Worm (Caenorhabditis elegans) whole organism, late embryonic: ENCODE results near the gene cest-17.

Experiments
- C08G9.2 ChIP-seq: sonication (generic microtip); optimal IDR thresholded peaks from 2 replicates; lab custom pipeline; 2016; ENCODE audit warnings: mild to moderate bottlenecking, missing genetic modification characterization, moderate library complexity, missing compliant biosample characterization
- K02D7.2 ChIP-seq: sonication (generic microtip); optimal IDR thresholded peaks from 2 replicates; lab custom pipeline; 2017; ENCODE audit warnings: mild to moderate bottlenecking, missing genetic modification characterization, missing compliant biosample characterization
- T23F11.4 ChIP-seq: fragments of 200-800 bp; sonication (Bioruptor generic); optimal IDR thresholded peaks from 2 replicates; lab custom pipeline; 2018; ENCODE audit warnings: mild to moderate bottlenecking, missing genetic modification characterization, missing compliant biosample characterization
- ama-1 ChIP-seq: fragments of 150-350 bp; optimal IDR thresholded peaks from 2 replicates; lab custom pipeline; 2014
- ceh-14 ChIP-seq: sonication (generic microtip); optimal IDR thresholded peaks from 2 replicates; lab custom pipeline; 2016; ENCODE audit warnings: missing genotype, missing genetic modification characterization, missing compliant biosample characterization
- ceh-18 ChIP-seq: sonication (generic microtip); optimal IDR thresholded peaks from 2 replicates; lab custom pipeline; 2016; ENCODE audit warnings: missing genetic modification characterization, missing compliant biosample characterization
- ceh-19 ChIP-seq: fragments of 200-800 bp; sonication (Bioruptor generic); optimal IDR thresholded peaks from 2 replicates; lab custom pipeline; 2018; ENCODE audit warnings: mild to moderate bottlenecking, missing genetic modification characterization, missing compliant biosample characterization
- ceh-2 ChIP-seq: sonication (generic microtip); optimal IDR thresholded peaks from 2 replicates; lab custom pipeline; 2016; ENCODE audit warnings: missing genotype, missing genetic modification characterization, missing compliant biosample characterization
- ceh-22 ChIP-seq: sonication (generic microtip); optimal IDR thresholded peaks from 2 replicates; lab custom pipeline; 2017; ENCODE audit warnings: missing biosample characterization, missing genetic modification characterization
- ceh-30 ChIP-seq: fragments of 150-350 bp; optimal IDR thresholded peaks from 2 replicates; lab custom pipeline; 2014; ENCODE audit warnings: missing biosample characterization, missing genetic modification characterization
- ceh-34 ChIP-seq: sonication (generic microtip); optimal IDR thresholded peaks from 2 replicates; lab custom pipeline; 2016; ENCODE audit warnings: mild to moderate bottlenecking, missing genetic modification characterization, missing compliant biosample characterization
- ceh-48 ChIP-seq: sonication (generic microtip); optimal IDR thresholded peaks from 2 replicates; lab custom pipeline; 2016; ENCODE audit warnings: missing genetic modification characterization, inconsistent platforms, missing compliant biosample characterization
- ceh-6 ChIP-seq: fragments of 200-800 bp; sonication (Bioruptor generic); optimal IDR thresholded peaks from 2 replicates; lab custom pipeline; 2018; ENCODE audit warnings: mild to moderate bottlenecking, missing genetic modification characterization, missing compliant biosample characterization
- ceh-9 ChIP-seq: sonication (generic microtip); optimal IDR thresholded peaks from 2 replicates; lab custom pipeline; 2016; ENCODE audit warnings: mild to moderate bottlenecking, missing genetic modification characterization, inconsistent platforms, missing compliant biosample characterization
- dve-1 ChIP-seq: sonication (generic microtip); optimal IDR thresholded peaks from 2 replicates; lab custom pipeline; 2017; ENCODE audit warnings: antibody characterized with exemption, mild to moderate bottlenecking, missing genetic modification characterization, missing compliant biosample characterization
- elt-2 ChIP-seq: sonication (generic microtip); optimal IDR thresholded peaks from 2 replicates; lab custom pipeline; 2016; ENCODE audit warnings: missing genetic modification reagents, missing genetic modification characterization, missing compliant biosample characterization
- eyg-1 ChIP-seq: sonication (generic microtip); optimal IDR thresholded peaks from 2 replicates; lab custom pipeline; 2016; ENCODE audit warnings: missing genotype, missing genetic modification characterization, missing compliant biosample characterization
- fkh-6 ChIP-seq: sonication (generic microtip); optimal IDR thresholded peaks from 2 replicates; lab custom pipeline; 2016; ENCODE audit warnings: missing genetic modification characterization, missing compliant biosample characterization
- hlh-30 ChIP-seq: sonication (generic microtip); optimal IDR thresholded peaks from 2 replicates; lab custom pipeline; 2017; ENCODE audit warnings: antibody characterized with exemption, missing genetic modification characterization, missing compliant biosample characterization; ENCODE audit not compliant: insufficient read depth
- lin-11 ChIP-seq: fragments of 200-800 bp; sonication (Bioruptor generic); optimal IDR thresholded peaks from 2 replicates; lab custom pipeline; 2018; ENCODE audit warnings: mild to moderate bottlenecking, missing genetic modification characterization, missing compliant biosample characterization
- mec-3 ChIP-seq: sonication (generic microtip); optimal IDR thresholded peaks from 2 replicates; lab custom pipeline; 2016; ENCODE audit warnings: borderline replicate concordance, missing genetic modification characterization, missing compliant biosample characterization
- nhr-11 ChIP-seq: fragments of 150-350 bp; optimal IDR thresholded peaks from 2 replicates; lab custom pipeline; 2014; ENCODE audit warnings: missing biosample characterization, missing genetic modification characterization
- npax-4 ChIP-seq: sonication (generic microtip); optimal IDR thresholded peaks from 2 replicates; lab custom pipeline; 2016; ENCODE audit warnings: missing genetic modification characterization, missing compliant biosample characterization
- pat-9 ChIP-seq: fragments of 200-800 bp; sonication (Bioruptor generic); optimal IDR thresholded peaks from 2 replicates; lab custom pipeline; 2018; ENCODE audit warnings: mild to moderate bottlenecking, missing genetic modification characterization, moderate library complexity, missing compliant biosample characterization
- pha-2 ChIP-seq: sonication (generic microtip); optimal IDR thresholded peaks from 2 replicates; lab custom pipeline; 2017; ENCODE audit warnings: mild to moderate bottlenecking, missing genetic modification characterization, missing compliant biosample characterization
- rnt-1 ChIP-seq: sonication (generic microtip); optimal IDR thresholded peaks from 2 replicates; lab custom pipeline; 2016; ENCODE audit warnings: missing genetic modification characterization, missing compliant biosample characterization
- sox-4 ChIP-seq: sonication (generic microtip); optimal IDR thresholded peaks from 2 replicates; lab custom pipeline; 2017; ENCODE audit warnings: mild to moderate bottlenecking, missing genetic modification characterization, inconsistent platforms, missing compliant biosample characterization
- syd-9 ChIP-seq: sonication (generic microtip); optimal IDR thresholded peaks from 2 replicates; lab custom pipeline; 2016; ENCODE audit warnings: mild to moderate bottlenecking, missing genetic modification characterization, moderate library complexity, missing compliant biosample characterization
- tbx-2 ChIP-seq: sonication (generic microtip); optimal IDR thresholded peaks from 2 replicates; lab custom pipeline; 2016; ENCODE audit warnings: missing genetic modification characterization, missing compliant biosample characterization
- unc-55 ChIP-seq: sonication (generic microtip); optimal IDR thresholded peaks from 2 replicates; lab custom pipeline; 2017; ENCODE audit warnings: missing biosample characterization, missing genetic modification reagents, missing genetic modification characterization
- zip-5 ChIP-seq: sonication (generic microtip); optimal IDR thresholded peaks from 2 replicates; lab custom pipeline; 2016; ENCODE audit warnings: missing genetic modification characterization, missing compliant biosample characterization
- ztf-16 ChIP-seq: sonication (generic microtip); optimal IDR thresholded peaks from 2 replicates; lab custom pipeline; 2017; ENCODE audit warnings: missing genetic modification characterization, missing compliant biosample characterization

Gene cest-17

ce11 chrV:8211993-8212392 lies 8.9 kb downstream of the cest-17 start:
- TF ChIP-seq ceh-19 (GFP tag; lab: Kevin White, UChicago) (no peak), zip-5 (no peak), ceh-34 (tag; lab: Kevin White, UChicago) (no peak), unc-55 (GFP tag; lab: Kevin White, UChicago) (no peak), ceh-14 (tag; lab: Kevin White, UChicago) (no peak), fkh-6 (tag; lab: Kevin White, UChicago) (no peak), nhr-11 (tag; lab: Kevin White, UChicago) (no peak)
- TF ChIP-seq, all 69 proteins: peak for 0

ce11 chrV:8212816-8213215 lies 9.7 kb downstream of the cest-17 start:
- TF ChIP-seq elt-2 (tag; lab: Kevin White, UChicago) (peak; percentile 16), nhr-11 (tag; lab: Kevin White, UChicago) (no peak), dve-1 (no peak)
- TF ChIP-seq, all 69 proteins: peak for 1

ce11 chrV:8213868-8214267 lies 10.7 kb downstream of the cest-17 start, which contains the start of gene K07C11.7:
K07C11.7 (minus strand) TSS chrV:8213968.
- no peak for TF ChIP-seq T23F11.4 (GFP tag; lab: Kevin White, UChicago)

- no peak for TF ChIP-seq hlh-30 (tag; lab: Kevin White, UChicago)
- no peak for TF ChIP-seq ama-1
- no peak for TF ChIP-seq sox-4 (tag; lab: Kevin White, UChicago)
- no peak for TF ChIP-seq ceh-34 (tag; lab: Kevin White, UChicago)
- TF ChIP-seq mec-3, result no peak
- no peak for TF ChIP-seq lin-11 (tag; lab: Kevin White, UChicago)
- TF ChIP-seq ceh-9, result no peak
- no peak for TF ChIP-seq K02D7.2 (tag; lab: Kevin White, UChicago)
- no peak for TF ChIP-seq pat-9 (tag; lab: Kevin White, UChicago)
- no peak for TF ChIP-seq zip-5
- no peak for TF ChIP-seq tbx-2
- no peak for TF ChIP-seq ztf-16 (tag; lab: Kevin White, UChicago)
- TF ChIP-seq rnt-1, result no peak
- TF ChIP-seq C08G9.2 (tag; lab: Kevin White, UChicago), result no peak
- no peak for TF ChIP-seq npax-4 (tag; lab: Kevin White, UChicago)
- TF ChIP-seq fkh-6 (tag; lab: Kevin White, UChicago), result no peak
Observed at ce11 chrV:8215158-8215557, 12.0 kb downstream of the cest-17 start.

ce11 chrV:8217118-8217517 lies 14.0 kb downstream of the cest-17 start:
- peak; percentile 87 for TF ChIP-seq elt-2 (tag; lab: Kevin White, UChicago)
- no peak for TF ChIP-seq ceh-2

ce11 chrV:8217661-8218265 lies 14.6 kb downstream of the cest-17 start, which contains the start of gene K07C11.8:
K07C11.8 (minus strand) TSS chrV:8217884.
- no peak for TF ChIP-seq ceh-18 (tag; lab: Kevin White, UChicago)
- TF ChIP-seq rnt-1, result no peak
- peak; percentile 51 for TF ChIP-seq ceh-48 (tag; lab: Kevin White, UChicago)
- TF ChIP-seq ceh-30 (tag; lab: Kevin White, UChicago), result no peak
- no peak for TF ChIP-seq syd-9 (tag; lab: Kevin White, UChicago)
- TF ChIP-seq pha-2 (tag; lab: Kevin White, UChicago), result no peak
- TF ChIP-seq ceh-19 (GFP tag; lab: Kevin White, UChicago), result no peak

ce11 chrV:8219550-8219949 lies 16.4 kb downstream of the cest-17 start:
- TF ChIP-seq rnt-1, result no peak
- TF ChIP-seq eyg-1, result no peak
- no peak for TF ChIP-seq lin-11 (tag; lab: Kevin White, UChicago)
- TF ChIP-seq ceh-22 (tag; lab: Kevin White, UChicago), result no peak
- no peak for TF ChIP-seq ceh-6 (GFP tag; lab: Kevin White, UChicago)
- no peak for TF ChIP-seq ceh-48 (tag; lab: Kevin White, UChicago)
- TF ChIP-seq C08G9.2 (tag; lab: Kevin White, UChicago), result no peak
